Worm (Caenorhabditis elegans): Measurements from ENCODE around the gene pam-1.

ce11 chrIV:7501337-7501736 lies 49.3 kb downstream of the pam-1 start, which contains the start of gene F55G1.15:
- no peak for TF ChIP-seq nhr-12 (tag; optimal IDR thresholded peaks at IDR 0.05)
- TF ChIP-seq fos-1 (tag; optimal IDR thresholded peaks at IDR 0.05) = no peak
- no peak for TF ChIP-seq nhr-76 (tag; optimal IDR thresholded peaks at IDR 0.05)
- no peak for TF ChIP-seq ceh-82 (tag; optimal IDR thresholded peaks at IDR 0.05)
- no peak for TF ChIP-seq unc-62 (GFP tag; optimal IDR thresholded peaks at IDR 0.05)
- TF ChIP-seq snpc-4 (tag; optimal IDR thresholded peaks at IDR 0.05) = no peak
- no peak for TF ChIP-seq nhr-237 (tag; optimal IDR thresholded peaks at IDR 0.05)
- no peak for TF ChIP-seq lin-13 (GFP tag; optimal IDR thresholded peaks at IDR 0.05)
- TF ChIP-seq ama-1 (optimal IDR thresholded peaks at IDR 0.05) = no peak
- no peak for TF ChIP-seq elt-3 (tag; optimal IDR thresholded peaks at IDR 0.05)
- no peak for TF ChIP-seq mep-1 (tag; optimal IDR thresholded peaks at IDR 0.05)
- no peak for TF ChIP-seq nhr-90 (tag; optimal IDR thresholded peaks at IDR 0.05; ENCODE audit: poor library complexity)

Data from whole organism, L1 larva.